Worm (Caenorhabditis elegans) whole organism, L2 larva: ENCODE results near the gene F18A12.7.

Source experiments
- lin-11 ChIP-seq: fragments of 150-350 bp; sonication (generic microtip); optimal IDR thresholded peaks from 2 replicates; lab custom pipeline; 2014; ENCODE audit warnings: missing biosample characterization, missing genetic modification characterization, inconsistent platforms, mixed read lengths
- lin-39 ChIP-seq: fragments of 150-350 bp; optimal IDR thresholded peaks from 2 replicates; lab custom pipeline; 2014; ENCODE audit warnings: missing biosample characterization, missing genetic modification reagents, missing genetic modification characterization
- skn-1 ChIP-seq: sonication (generic microtip); optimal IDR thresholded peaks from 2 replicates; lab custom pipeline; 2017; ENCODE audit warnings: missing biosample characterization, missing genetic modification characterization
- ztf-11 ChIP-seq: sonication (generic microtip); optimal IDR thresholded peaks from 2 replicates; lab custom pipeline; 2017; ENCODE audit warnings: missing biosample characterization, missing genetic modification characterization
- ztf-4 ChIP-seq: fragments of 150-350 bp; optimal IDR thresholded peaks from 2 replicates; lab custom pipeline; 2014; ENCODE audit warnings: missing biosample characterization, missing genetic modification characterization

DNA sequence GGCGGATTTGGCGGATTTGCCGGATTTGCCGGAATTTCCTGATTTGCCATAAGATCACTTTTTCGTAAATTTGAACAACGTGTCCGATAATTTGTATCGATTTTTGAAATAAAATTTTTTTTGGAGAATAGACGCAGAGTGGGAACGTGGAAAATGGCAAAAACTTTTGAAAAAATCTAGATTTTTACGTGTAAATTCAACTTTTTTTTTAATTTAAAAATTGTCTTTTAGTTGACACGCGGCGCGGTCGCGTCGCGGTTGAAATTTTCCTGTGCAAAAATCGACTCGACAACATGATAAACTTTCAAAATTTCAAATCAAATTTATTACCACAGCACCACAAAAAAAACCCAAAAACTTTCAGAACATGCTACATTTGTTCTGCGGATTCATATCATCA, 18.8 kb downstream of the F18A12.7 start, which contains the start of gene nep-20:
- TF ChIP-seq ztf-4 (tag; lab: Kevin White, UChicago) (no peak), skn-1 (tag; lab: Kevin White, UChicago) (no peak), lin-11 (no peak), ztf-11 (tag; lab: Kevin White, UChicago) (no peak), lin-39 (tag; lab: Kevin White, UChicago) (no peak)
